Worm (Caenorhabditis elegans) whole organism, L3 larva: Measurements from ENCODE around the gene scav-4.

Source experiments
- R02D3.7 ChIP-seq: fragments of 150-350 bp; optimal IDR thresholded peaks from 2 replicates; lab custom pipeline; 2014; ENCODE audit warnings: missing biosample characterization, missing genetic modification characterization
- ceh-16 ChIP-seq: sonication (generic microtip); optimal IDR thresholded peaks from 2 replicates; lab custom pipeline; 2017; ENCODE audit warnings: missing biosample characterization, missing genetic modification characterization
- elt-1 ChIP-seq: fragments of 150-350 bp; optimal IDR thresholded peaks from 2 replicates; lab custom pipeline; 2014; ENCODE audit warnings: missing biosample characterization, missing genetic modification characterization
- elt-3 ChIP-seq, 3 experiments: fragments of 150-350 bp in 1 of 3; sonication (generic microtip) in 2 of 3; optimal IDR thresholded peaks; 2 replicates in 2 of 3; 4 replicates in 1 of 3; lab custom pipeline; 2014 to 2017; ENCODE audit warnings: missing biosample characterization in 3 of 3, missing genetic modification characterization in 3 of 3
- eor-1 ChIP-seq, 2 experiments: fragments of 150-350 bp; optimal IDR thresholded peaks; 2 replicates each; lab custom pipeline; 2014 to 2018; ENCODE audit warnings: missing biosample characterization in 2 of 2, missing genetic modification characterization in 2 of 2
- nfya-1 ChIP-seq: sonication (generic microtip); optimal IDR thresholded peaks from 2 replicates; lab custom pipeline; 2017; ENCODE audit warnings: missing genetic modification characterization, mild to moderate bottlenecking, missing compliant biosample characterization, antibody characterized with exemption, moderate library complexity; ENCODE audit not compliant: insufficient read depth
- nhr-11 ChIP-seq: fragments of 150-350 bp; optimal IDR thresholded peaks from 2 replicates; lab custom pipeline; 2014; ENCODE audit warnings: missing biosample characterization, missing genetic modification characterization
- nhr-12 ChIP-seq: fragments of 150-350 bp; optimal IDR thresholded peaks from 2 replicates; lab custom pipeline; 2014; ENCODE audit warnings: missing biosample characterization, missing genetic modification characterization
- nhr-237 ChIP-seq: fragments of 150-350 bp; optimal IDR thresholded peaks from 2 replicates; lab custom pipeline; 2014; ENCODE audit warnings: missing biosample characterization, missing genetic modification characterization
- nhr-25 ChIP-seq: sonication (generic microtip); optimal IDR thresholded peaks from 2 replicates; lab custom pipeline; 2017; ENCODE audit warnings: missing biosample characterization, missing genetic modification characterization
- nhr-76 ChIP-seq: fragments of 150-350 bp; sonication (generic microtip); optimal IDR thresholded peaks from 5 replicates; lab custom pipeline; 2014; ENCODE audit warnings: missing biosample characterization, missing genetic modification characterization
- nhr-77 ChIP-seq: fragments of 150-350 bp; optimal IDR thresholded peaks from 2 replicates; lab custom pipeline; 2014; ENCODE audit warnings: missing biosample characterization, missing genetic modification characterization
- snpc-4 ChIP-seq: fragments of 150-350 bp; optimal IDR thresholded peaks from 2 replicates; lab custom pipeline; 2014; ENCODE audit warnings: missing biosample characterization, missing genetic modification characterization
- zag-1 ChIP-seq: fragments of 150-350 bp; optimal IDR thresholded peaks from 2 replicates; lab custom pipeline; 2014; ENCODE audit warnings: missing biosample characterization, missing genetic modification characterization

DNA sequence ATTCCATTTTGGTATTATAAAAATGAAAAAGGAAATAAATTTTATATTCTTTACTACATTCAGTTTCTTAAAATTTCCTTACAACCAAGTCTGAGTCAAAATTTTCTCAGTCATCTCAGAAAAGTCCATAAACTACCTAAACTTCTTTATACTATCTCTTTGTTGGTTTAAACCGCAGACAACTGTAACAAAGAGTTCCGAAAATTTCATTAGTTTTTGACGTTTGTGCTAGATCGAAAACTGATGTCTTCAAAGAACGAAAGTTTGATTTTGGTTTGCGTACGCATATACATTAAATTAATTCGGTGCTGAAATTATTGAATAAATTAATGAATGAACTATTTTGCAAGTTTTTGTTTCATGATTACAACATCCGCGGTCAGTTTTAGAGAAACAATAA, 22.7 kb upstream of the scav-4 start:
- TF ChIP-seq R02D3.7 (tag; lab: Kevin White, UChicago), result no peak
- TF ChIP-seq nhr-12, result no peak
- TF ChIP-seq elt-3 (tag; optimal IDR thresholded peaks at IDR 0.05; lab: Kevin White, UChicago), result no peak
- TF ChIP-seq nfya-1 (tag; lab: Kevin White, UChicago), result no peak
- TF ChIP-seq zag-1 (tag; lab: Kevin White, UChicago), result no peak
- TF ChIP-seq nhr-76 (tag; lab: Kevin White, UChicago), result no peak
- no peak for TF ChIP-seq eor-1 (tag; optimal IDR thresholded peaks at IDR 0.05; lab: Kevin White, UChicago)
- no peak for TF ChIP-seq nhr-25 (tag; lab: Kevin White, UChicago)
- no peak for TF ChIP-seq nhr-11 (tag; lab: Kevin White, UChicago)
- TF ChIP-seq ceh-16, result no peak
- no peak for TF ChIP-seq nhr-77 (tag; lab: Kevin White, UChicago)
- TF ChIP-seq snpc-4 (tag; lab: Kevin White, UChicago), result no peak
- no peak for TF ChIP-seq nhr-237
- no peak for TF ChIP-seq elt-1 (tag; lab: Kevin White, UChicago)
